Fruit fly (Drosophila melanogaster): ENCODE data around the gene CG4213.
A peak's percentile ranks its signal among the peaks of the same experiment; 100 is the strongest.

The CG4213 gene

dm6 chr2L:425491-425890 lies 23.5 kb upstream of the CG4213 start (continued):
- no peak for TF ChIP-seq sqz (GFP tag; optimal IDR thresholded peaks at IDR 0.05)
- TF ChIP-seq ac (GFP tag; optimal IDR thresholded peaks at IDR 0.05): no peak
- TF ChIP-seq CG13624 (GFP tag; optimal IDR thresholded peaks at IDR 0.05): no peak
- TF ChIP-seq sisA (GFP tag; IDR thresholded peaks at IDR 0.05): no peak
- TF ChIP-seq CHES-1-like (GFP tag; optimal IDR thresholded peaks at IDR 0.05): no peak
- TF ChIP-seq maf-S (GFP tag; optimal IDR thresholded peaks at IDR 0.05): no peak
- no peak for TF ChIP-seq abd-A (tag; optimal IDR thresholded peaks at IDR 0.05)
- TF ChIP-seq scrt (GFP tag; optimal IDR thresholded peaks at IDR 0.05): no peak
- no peak for TF ChIP-seq CG6654 (GFP tag; optimal IDR thresholded peaks at IDR 0.05)
- TF ChIP-seq CG11085 (GFP tag; IDR thresholded peaks at IDR 0.05): no peak
- TF ChIP-seq CG2116 (GFP tag; optimal IDR thresholded peaks at IDR 0.05): no peak
- no peak for TF ChIP-seq CG16813 (GFP tag; IDR thresholded peaks at IDR 0.05; ENCODE audit: partially characterized antibody)
- no peak for TF ChIP-seq HHEX (GFP tag; optimal IDR thresholded peaks at IDR 0.05)
- peak; percentile 6 for TF ChIP-seq CG31365 (tag; optimal IDR thresholded peaks at IDR 0.05)
- no peak for TF ChIP-seq Hr39 (optimal IDR thresholded peaks at IDR 0.05)
- TF ChIP-seq hth (optimal IDR thresholded peaks at IDR 0.05): no peak
- TF ChIP-seq CG6765 (GFP tag; optimal IDR thresholded peaks at IDR 0.05): peak; percentile 30
- no peak for TF ChIP-seq CG34422 (GFP tag; IDR thresholded peaks at IDR 0.05)
- TF ChIP-seq Hr3 (GFP tag; optimal IDR thresholded peaks at IDR 0.05): no peak
- TF ChIP-seq CG34224 (GFP tag; IDR thresholded peaks at IDR 0.05; ENCODE audit: partially characterized antibody): no peak
- no peak for TF ChIP-seq fd96Cb (tag; optimal IDR thresholded peaks at IDR 0.05)
- no peak for TF ChIP-seq CG13894 (tag; optimal IDR thresholded peaks at IDR 0.05)
- TF ChIP-seq nerfin-2 (GFP tag; IDR thresholded peaks at IDR 0.05; ENCODE audit: partially characterized antibody): no peak
- no peak for TF ChIP-seq CG15479 (GFP tag; optimal IDR thresholded peaks at IDR 0.05)
- TF ChIP-seq Hand (GFP tag; optimal IDR thresholded peaks at IDR 0.05): no peak
- TF ChIP-seq CG2712 (tag; optimal IDR thresholded peaks at IDR 0.05): no peak
- no peak for TF ChIP-seq B-H1 (GFP tag; IDR thresholded peaks at IDR 0.05)
- TF ChIP-seq dati (GFP tag; IDR thresholded peaks at IDR 0.05): no peak
- TF ChIP-seq CG3995 (GFP tag; optimal IDR thresholded peaks at IDR 0.05): no peak
- no peak for TF ChIP-seq CG12155 (GFP tag; optimal IDR thresholded peaks at IDR 0.05)
- TF ChIP-seq CG3726 (GFP tag; IDR thresholded peaks at IDR 0.05): no peak
- no peak for TF ChIP-seq sug (tag; optimal IDR thresholded peaks at IDR 0.05)
- no peak for TF ChIP-seq Usf (GFP tag; optimal IDR thresholded peaks at IDR 0.05)
- TF ChIP-seq jing (GFP tag; optimal IDR thresholded peaks at IDR 0.05): no peak
- no peak for TF ChIP-seq kay (GFP tag; optimal IDR thresholded peaks at IDR 0.05)
- TF ChIP-seq Hr78 (GFP tag; optimal IDR thresholded peaks at IDR 0.05): no peak
- TF ChIP-seq Dref (GFP tag; IDR thresholded peaks at IDR 0.05): no peak
- no peak for TF ChIP-seq eyg (GFP tag; optimal IDR thresholded peaks at IDR 0.05)
- TF ChIP-seq ind (GFP tag; optimal IDR thresholded peaks at IDR 0.05): no peak
- TF ChIP-seq tll (GFP tag; optimal IDR thresholded peaks at IDR 0.05): no peak
- no peak for TF ChIP-seq CG10979 (tag; optimal IDR thresholded peaks at IDR 0.05)
- TF ChIP-seq az2 (GFP tag; optimal IDR thresholded peaks at IDR 0.05): no peak
- no peak for TF ChIP-seq trh (GFP tag; optimal IDR thresholded peaks at IDR 0.05)
- no peak for TF ChIP-seq Hmx (GFP tag; optimal IDR thresholded peaks at IDR 0.05)
- peak; percentile 6 for TF ChIP-seq fd3F (GFP tag; optimal IDR thresholded peaks at IDR 0.05)
- TF ChIP-seq CG1647 (GFP tag; optimal IDR thresholded peaks at IDR 0.05): no peak
- TF ChIP-seq btn (GFP tag; optimal IDR thresholded peaks at IDR 0.05): no peak
- TF ChIP-seq Fer1 (GFP tag; optimal IDR thresholded peaks at IDR 0.05): peak; percentile 21
- TF ChIP-seq Ptx1 (GFP tag; IDR thresholded peaks at IDR 0.05): no peak
- TF ChIP-seq sens-2 (GFP tag; IDR thresholded peaks at IDR 0.05): no peak
- TF ChIP-seq pita (GFP tag; optimal IDR thresholded peaks at IDR 0.05): no peak
- no peak for TF ChIP-seq tgo (GFP tag; IDR thresholded peaks at IDR 0.05)

All from whole organism, embryonic.